Fruit fly (Drosophila melanogaster) whole organism, prepupa: ENCODE data around the gene CG14543.

Experiments used
- CG10631 ChIP-seq: fragments of 200-800 bp; sonication (Bioruptor generic); optimal IDR thresholded peaks from 2 replicates; lab custom pipeline; 2016; ENCODE audit warnings: missing biosample characterization, missing genetic modification characterization
- CG1621 ChIP-seq: fragments of 200-800 bp; sonication (Bioruptor generic); optimal IDR thresholded peaks from 3 replicates; lab custom pipeline; 2018; ENCODE audit warnings: missing biosample characterization, mild to moderate bottlenecking, missing genetic modification characterization
- CG6808 ChIP-seq: fragments of 200-800 bp; sonication (Bioruptor generic); optimal IDR thresholded peaks from 3 replicates; lab custom pipeline; 2017; ENCODE audit warnings: missing biosample characterization, missing genetic modification characterization, mild to moderate bottlenecking, moderate library complexity, missing genetic modification reagents
- Eip78C ChIP-seq: fragments of 200-800 bp; sonication (Bioruptor generic); peaks from one replicate; lab custom pipeline; 2016; ENCODE audit warnings: missing biosample characterization, missing genetic modification characterization
- fd85E ChIP-seq: fragments of 200-800 bp; sonication (Bioruptor generic); optimal IDR thresholded peaks from 3 replicates; lab custom pipeline; 2016; ENCODE audit warnings: missing biosample characterization, missing genetic modification characterization

DNA sequence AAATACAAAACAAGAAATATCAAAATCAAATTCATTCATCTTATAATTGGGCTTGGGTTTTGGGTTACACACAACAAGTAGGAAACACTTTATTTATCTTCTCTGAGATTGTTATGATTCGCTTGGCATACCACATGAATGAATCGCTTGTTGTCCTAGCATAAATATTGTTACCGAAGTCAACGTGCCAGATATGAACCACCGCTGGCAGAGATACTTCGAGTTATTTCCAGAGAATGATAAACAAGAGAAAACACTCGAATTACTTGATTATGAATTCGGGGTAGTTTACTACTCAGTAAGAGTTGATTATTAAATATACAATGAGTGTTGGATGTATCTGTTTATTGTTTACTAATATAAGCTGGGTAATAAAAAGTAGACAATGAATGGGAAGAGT lies 44.9 kb upstream of the CG14543 start:
- no peak for TF ChIP-seq fd85E (GFP tag; lab: Kevin White, UChicago)
- no peak for TF ChIP-seq CG10631 (GFP tag; lab: Kevin White, UChicago)
- peak; percentile 60 for TF ChIP-seq Eip78C (GFP tag; lab: Kevin White, UChicago)
- TF ChIP-seq CG6808 = no peak
- no peak for TF ChIP-seq CG1621
